Fruit fly (Drosophila melanogaster) whole organism, embryonic: ENCODE data around the gene CG43295.

Source experiments
- Drgx ChIP-seq: fragments of 200-800 bp; sonication (Bioruptor generic); IDR thresholded peaks from 2 replicates; pipeline ENCODE4 v1.3.6; 2022; ENCODE audit warnings: missing biosample characterization, missing genetic modification characterization
- Scr ChIP-seq: fragments of 200-800 bp; sonication (Bioruptor generic); IDR thresholded peaks from 2 replicates; pipeline ENCODE4 v1.3.6; 2022; ENCODE audit warnings: missing biosample characterization, missing genetic modification characterization; ENCODE audit not compliant: partially characterized antibody
- bowl ChIP-seq: fragments of 200-800 bp; sonication (Bioruptor generic); IDR thresholded peaks from 2 replicates; pipeline ENCODE4 v1.3.6; 2022; ENCODE audit warnings: missing biosample characterization, missing genetic modification characterization
- emc ChIP-seq: fragments of 200-800 bp; sonication (Bioruptor generic); optimal IDR thresholded peaks from 2 replicates; lab custom pipeline; 2016; ENCODE audit warnings: missing biosample characterization, missing genetic modification characterization
- unpg ChIP-seq: fragments of 200-800 bp; sonication (Bioruptor generic); optimal IDR thresholded peaks from 3 replicates; lab custom pipeline; 2018; ENCODE audit warnings: missing biosample characterization, mild to moderate bottlenecking, missing genetic modification characterization, moderate library complexity

- TF ChIP-seq unpg (no peak), bowl (no peak), Drgx (no peak), Scr (GFP tag; lab: Robert Waterston, UW) (no peak), emc (no peak)
Measured at dm6 chr3L:16147325-16147724, 41.7 kb downstream of the CG43295 start.
